Fruit fly (Drosophila melanogaster) whole organism, adult: ENCODE measurements around the gene CG14154.

ENCODE experiments used
- CG11617 ChIP-seq: fragments of 200-800 bp; sonication (Bioruptor generic); optimal IDR thresholded peaks from 2 replicates; lab custom pipeline; 2017; ENCODE audit warnings: mild to moderate bottlenecking, missing biosample characterization, missing genetic modification reagents, missing genetic modification characterization
- CG12768 ChIP-seq: fragments of 200-800 bp; sonication (Bioruptor generic); optimal IDR thresholded peaks from 2 replicates; lab custom pipeline; 2017; ENCODE audit warnings: missing biosample characterization, missing genetic modification characterization, mild to moderate bottlenecking, moderate library complexity, missing genetic modification reagents
- CG14711 ChIP-seq: fragments of 200-800 bp; sonication (Bioruptor generic); optimal IDR thresholded peaks from 2 replicates; lab custom pipeline; 2018; ENCODE audit warnings: missing biosample characterization, mild to moderate bottlenecking, missing genetic modification characterization, moderate library complexity
- CG1620 ChIP-seq: fragments of 200-800 bp; sonication (Bioruptor generic); optimal IDR thresholded peaks from 2 replicates; lab custom pipeline; 2016; ENCODE audit warnings: missing biosample characterization, missing genetic modification characterization
- CG33017 ChIP-seq: fragments of 200-800 bp; sonication (Bioruptor generic); optimal IDR thresholded peaks from 2 replicates; lab custom pipeline; 2018; ENCODE audit warnings: missing biosample characterization, mild to moderate bottlenecking, missing genetic modification characterization, moderate library complexity
- CG5204 ChIP-seq: fragments of 200-800 bp; sonication (Bioruptor generic); optimal IDR thresholded peaks from 2 replicates; lab custom pipeline; 2016; ENCODE audit warnings: missing biosample characterization, missing genetic modification characterization
- CG7045 ChIP-seq: fragments of 200-800 bp; sonication (Bioruptor generic); optimal IDR thresholded peaks from 2 replicates; lab custom pipeline; 2017; ENCODE audit warnings: missing biosample characterization, mild to moderate bottlenecking, missing genetic modification characterization
- CG7101 ChIP-seq: fragments of 200-800 bp; sonication (Bioruptor generic); optimal IDR thresholded peaks from 2 replicates; lab custom pipeline; 2018; ENCODE audit warnings: missing biosample characterization, mild to moderate bottlenecking, missing genetic modification characterization, moderate library complexity
- Clk ChIP-seq: fragments of 200-800 bp; sonication (Bioruptor generic); optimal IDR thresholded peaks from 2 replicates; lab custom pipeline; 2017; ENCODE audit warnings: missing biosample characterization, missing genetic modification characterization
- Crg-1 ChIP-seq: fragments of 200-800 bp; sonication (Bioruptor generic); optimal IDR thresholded peaks from 2 replicates; lab custom pipeline; 2016; ENCODE audit warnings: missing biosample characterization, missing genetic modification characterization
- Hr96 ChIP-seq: fragments of 200-800 bp; sonication (Bioruptor generic); optimal IDR thresholded peaks from 2 replicates; lab custom pipeline; 2016; ENCODE audit warnings: missing biosample characterization, missing genetic modification characterization
- Mnt ChIP-seq: fragments of 200-800 bp; sonication (Bioruptor generic); optimal IDR thresholded peaks from 2 replicates; lab custom pipeline; 2016; ENCODE audit warnings: missing biosample characterization, mild to moderate bottlenecking, missing genetic modification characterization
- bab1 ChIP-seq: fragments of 200-800 bp; sonication (Bioruptor generic); optimal IDR thresholded peaks from 3 replicates; lab custom pipeline; 2019; ENCODE audit warnings: missing biosample characterization, mild to moderate bottlenecking, missing genetic modification characterization, moderate library complexity
- cic ChIP-seq: fragments of 200-800 bp; sonication (Bioruptor generic); optimal IDR thresholded peaks from 2 replicates; lab custom pipeline; 2017; ENCODE audit warnings: missing biosample characterization, mild to moderate bottlenecking, missing genetic modification characterization, moderate library complexity
- cnc ChIP-seq, 2 experiments: fragments of >200 bp; optimal IDR thresholded peaks; 2 replicates each; lab custom pipeline; 2017
- kay ChIP-seq: fragments of 200-800 bp; sonication (Bioruptor generic); peaks from one replicate; lab custom pipeline; 2016; ENCODE audit warnings: missing biosample characterization, missing genetic modification characterization, borderline replicate concordance
- ovo ChIP-seq: fragments of 200-800 bp; sonication (Bioruptor generic); optimal IDR thresholded peaks from 2 replicates; lab custom pipeline; 2016; ENCODE audit warnings: missing biosample characterization, missing genetic modification characterization
- pad ChIP-seq: fragments of 200-800 bp; sonication (Bioruptor generic); optimal IDR thresholded peaks from 3 replicates; lab custom pipeline; 2017; ENCODE audit warnings: missing biosample characterization, missing genetic modification characterization, mild to moderate bottlenecking, moderate library complexity, missing genetic modification reagents
- tj ChIP-seq: fragments of 200-800 bp; sonication (Bioruptor generic); optimal IDR thresholded peaks from 3 replicates; lab custom pipeline; 2017; ENCODE audit warnings: missing biosample characterization, mild to moderate bottlenecking, missing genetic modification characterization, moderate library complexity
- toe ChIP-seq: fragments of 200-800 bp; sonication (Bioruptor generic); optimal IDR thresholded peaks from 2 replicates; lab custom pipeline; 2016; ENCODE audit warnings: missing biosample characterization, missing genetic modification characterization

The CG14154 gene

DNA sequence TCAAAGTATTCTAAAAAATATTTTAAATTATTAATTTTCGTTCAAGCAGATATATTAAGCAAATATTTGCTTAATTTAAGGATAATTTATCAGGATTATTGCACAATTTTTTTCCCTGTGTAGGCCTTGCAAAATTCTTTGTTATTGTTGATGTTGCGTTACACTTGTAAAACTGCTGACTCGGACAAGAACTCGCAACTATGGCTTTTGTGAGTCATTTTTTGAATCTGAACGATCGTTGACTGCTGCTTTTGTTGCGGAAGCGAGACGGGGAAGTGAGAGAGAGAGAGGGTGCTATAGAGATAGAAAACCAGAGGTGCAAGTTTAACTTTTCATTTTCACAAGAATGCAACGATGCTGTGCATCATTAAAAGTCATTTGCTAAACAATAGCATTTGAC lies 10.8 kb downstream of the CG14154 start:
- TF ChIP-seq tj (GFP tag; lab: Kevin White, UChicago) (peak; percentile 75), CG14711 (tag; lab: Kevin White, UChicago) (no peak), CG5204 (no peak), cnc (optimal IDR thresholded peaks at IDR 0.05; lab: Kevin White, UChicago) (no peak), CG7045 (GFP tag; lab: Kevin White, UChicago) (no peak)

dm6 chr3L:10654439-10654838 lies 12.8 kb downstream of the CG14154 start:
- no peak for TF ChIP-seq CG12768 (GFP tag; lab: Kevin White, UChicago)
- TF ChIP-seq kay (GFP tag; lab: Kevin White, UChicago): peak; percentile 70

DNA sequence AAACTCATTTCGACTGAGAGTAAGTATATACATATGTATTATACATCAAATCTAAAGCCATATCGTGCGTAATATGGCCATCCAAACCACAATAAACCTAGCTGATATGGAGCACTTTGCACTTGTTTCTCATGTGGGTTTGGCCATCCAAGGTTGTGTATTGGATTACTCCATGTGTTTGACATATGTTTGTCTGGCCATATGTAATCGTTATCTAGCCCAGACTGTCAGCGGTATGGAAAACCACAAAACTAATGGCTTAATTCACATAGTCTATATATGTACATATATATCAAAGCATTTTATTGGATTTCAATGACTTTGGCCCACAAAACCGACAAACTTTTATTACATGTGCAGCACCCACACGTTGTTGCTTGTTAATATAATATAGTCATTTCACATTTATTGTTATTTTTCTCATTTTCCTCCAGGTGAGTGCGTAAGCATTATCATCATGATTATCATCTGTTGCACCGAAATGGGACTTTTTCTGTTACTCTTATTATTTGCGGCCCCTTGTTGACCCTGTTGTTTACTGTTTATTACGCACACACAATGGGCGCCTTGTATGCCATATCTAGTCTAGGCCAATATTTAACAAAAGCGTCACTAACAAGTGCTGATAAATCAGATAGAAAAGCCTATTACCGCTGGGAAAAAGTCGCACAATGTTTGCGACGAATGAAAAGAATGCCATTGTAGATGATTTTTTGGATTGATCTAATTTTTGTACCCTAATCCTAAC lies 14.9 kb downstream of the CG14154 start:
- TF ChIP-seq CG1620 (GFP tag; lab: Kevin White, UChicago) (no peak), CG14711 (tag; lab: Kevin White, UChicago) (no peak), ovo (GFP tag; lab: Kevin White, UChicago) (peak; percentile 41), CG7101 (tag; lab: Kevin White, UChicago) (peak; percentile 39), cnc (optimal IDR thresholded peaks at IDR 0.05; lab: Kevin White, UChicago) (no peak), Hr96 (no peak), cic (peak; percentile 22), CG7045 (GFP tag; lab: Kevin White, UChicago) (peak; percentile 30), CG12768 (GFP tag; lab: Kevin White, UChicago) (no peak), Crg-1 (GFP tag; lab: Kevin White, UChicago) (peak; percentile 53), kay (GFP tag; lab: Kevin White, UChicago) (peak; percentile 85), Mnt (GFP tag; lab: Kevin White, UChicago) (peak; percentile 48), toe (no peak)

DNA sequence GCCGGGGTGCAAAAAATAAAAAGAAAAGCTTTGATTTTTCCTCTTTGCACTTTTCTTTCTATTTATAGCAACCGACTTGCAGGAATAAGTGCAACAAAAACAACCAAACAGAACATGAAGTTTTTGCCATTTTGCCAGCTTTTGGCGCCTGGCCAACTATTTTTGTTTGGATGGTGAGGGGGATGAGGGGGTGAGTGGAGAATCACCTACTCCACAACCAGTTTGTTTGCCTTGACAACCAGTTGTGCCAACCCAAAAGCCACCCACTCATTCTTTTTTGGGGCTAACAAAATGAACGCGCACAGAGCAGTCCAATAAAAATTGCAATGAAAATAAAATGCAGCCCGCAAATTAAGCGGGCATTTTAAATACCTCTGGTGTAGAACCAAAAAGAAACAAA lies 15.6 kb downstream of the CG14154 start:
- TF ChIP-seq cnc (optimal IDR thresholded peaks at IDR 0.05; lab: Kevin White, UChicago) (no peak), Mnt (GFP tag; lab: Kevin White, UChicago) (no peak), CG7101 (tag; lab: Kevin White, UChicago) (no peak), Hr96 (no peak), CG12768 (GFP tag; lab: Kevin White, UChicago) (no peak)

- no peak for TF ChIP-seq kay (GFP tag; lab: Kevin White, UChicago)
- TF ChIP-seq CG7045 (GFP tag; lab: Kevin White, UChicago): no peak
- no peak for TF ChIP-seq CG1620 (GFP tag; lab: Kevin White, UChicago)
- no peak for TF ChIP-seq CG11617 (GFP tag; lab: Kevin White, UChicago)
- no peak for TF ChIP-seq CG14711 (tag; lab: Kevin White, UChicago)
- no peak for TF ChIP-seq ovo (GFP tag; lab: Kevin White, UChicago)
- no peak for TF ChIP-seq Mnt (GFP tag; lab: Kevin White, UChicago)
- no peak for TF ChIP-seq tj (GFP tag; lab: Kevin White, UChicago)
- no peak for TF ChIP-seq CG12768 (GFP tag; lab: Kevin White, UChicago)
- TF ChIP-seq Crg-1 (GFP tag; lab: Kevin White, UChicago): no peak
- TF ChIP-seq CG7101 (tag; lab: Kevin White, UChicago): no peak
- no peak for TF ChIP-seq CG5204
- TF ChIP-seq bab1 (GFP tag; lab: Kevin White, UChicago): no peak
- no peak for TF ChIP-seq toe
- no peak for TF ChIP-seq Clk (GFP tag; lab: Kevin White, UChicago)
- no peak for TF ChIP-seq CG33017 (tag; lab: Kevin White, UChicago)
- TF ChIP-seq pad (GFP tag; lab: Kevin White, UChicago): no peak
- TF ChIP-seq cnc (optimal IDR thresholded peaks at IDR 0.05; lab: Kevin White, UChicago): no peak
- TF ChIP-seq cic: no peak
- no peak for TF ChIP-seq Hr96
Measured at dm6 chr3L:10658362-10659127, 16.9 kb downstream of the CG14154 start.

DNA sequence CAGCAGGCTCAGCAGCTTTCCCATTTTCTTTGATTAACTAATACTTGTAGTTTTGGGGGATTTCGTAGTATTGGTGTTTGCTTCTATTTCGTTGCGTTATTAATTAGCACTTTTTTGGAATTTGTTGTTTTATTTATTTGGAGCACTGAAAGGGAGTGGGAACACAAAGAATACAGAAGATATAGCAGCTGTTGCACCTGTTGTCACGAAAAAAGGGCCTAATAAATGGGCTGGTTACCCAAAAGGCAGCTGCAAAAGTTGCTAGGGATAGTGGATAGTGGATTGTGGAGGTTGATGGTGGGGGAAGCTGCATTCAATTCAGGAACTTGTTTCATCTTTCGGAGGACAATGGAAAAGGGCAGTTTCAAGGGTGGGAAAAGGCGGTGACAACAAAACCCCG lies 17.8 kb downstream of the CG14154 start:
- TF ChIP-seq CG5204 (no peak), CG7045 (GFP tag; lab: Kevin White, UChicago) (no peak), kay (GFP tag; lab: Kevin White, UChicago) (no peak), tj (GFP tag; lab: Kevin White, UChicago) (no peak), Clk (GFP tag; lab: Kevin White, UChicago) (no peak), Crg-1 (GFP tag; lab: Kevin White, UChicago) (no peak), toe (no peak), bab1 (GFP tag; lab: Kevin White, UChicago) (no peak), CG11617 (GFP tag; lab: Kevin White, UChicago) (no peak), CG33017 (tag; lab: Kevin White, UChicago) (no peak), pad (GFP tag; lab: Kevin White, UChicago) (no peak), ovo (GFP tag; lab: Kevin White, UChicago) (no peak)
